Fruit fly (Drosophila melanogaster): Measurements from ENCODE around the gene nej.

The nej gene

DNA sequence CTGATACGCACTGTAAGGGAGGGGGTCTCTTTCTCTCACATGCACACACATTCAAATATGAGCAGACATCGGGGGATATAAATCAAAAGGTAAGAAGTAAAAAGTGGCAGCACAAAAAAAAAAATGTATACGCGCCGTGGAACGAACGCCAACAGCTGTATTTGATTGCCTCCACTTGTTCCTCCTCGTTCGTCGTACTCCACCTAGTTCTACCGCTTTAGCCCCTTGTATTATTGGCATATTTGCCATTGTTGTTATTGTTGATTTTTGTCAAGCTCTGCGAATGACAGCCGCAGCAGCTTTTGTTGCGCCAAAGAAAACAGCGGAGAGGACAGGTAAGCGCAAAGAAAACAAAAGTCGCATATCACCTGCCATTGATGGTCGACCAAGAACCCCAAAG lies 50.0 kb downstream of the nej start:
- TF ChIP-seq ham (GFP tag; IDR thresholded peaks at IDR 0.05): no peak
- peak; percentile 19 for TF ChIP-seq CG12769 (tag; optimal IDR thresholded peaks at IDR 0.05)
- TF ChIP-seq CG8388 (GFP tag; optimal IDR thresholded peaks at IDR 0.05): peak; percentile 10
- peak; percentile 56 for TF ChIP-seq nau (GFP tag; optimal IDR thresholded peaks at IDR 0.05)
- TF ChIP-seq dimm (GFP tag; IDR thresholded peaks at IDR 0.05): no peak
- TF ChIP-seq CG11247 (GFP tag; IDR thresholded peaks at IDR 0.05): no peak
- no peak for TF ChIP-seq CG14014 (GFP tag; IDR thresholded peaks at IDR 0.05)
- 0 out of 2 replicates have a peak, but pooled peaks have one; percentile 23 for TF ChIP-seq Rfx (GFP tag; IDR thresholded peaks at IDR 0.05)
- peak; percentile 37 for TF ChIP-seq Med (GFP tag)
- 0 out of 4 replicates have a peak, but pooled peaks have one; percentile 31 for TF ChIP-seq chinmo (GFP tag; IDR thresholded peaks at IDR 0.05; ENCODE audit: partially characterized antibody)
- no peak for TF ChIP-seq NfI (GFP tag; optimal IDR thresholded peaks at IDR 0.05)
- TF ChIP-seq CG2712 (tag; optimal IDR thresholded peaks at IDR 0.05): no peak
- TF ChIP-seq Atf3 (GFP tag; optimal IDR thresholded peaks at IDR 0.05): no peak
- no peak for TF ChIP-seq pnt (GFP tag; optimal IDR thresholded peaks at IDR 0.05)
- 0 out of 3 replicates have a peak, but pooled peaks have one; percentile 18 for TF ChIP-seq Dbx (GFP tag; IDR thresholded peaks at IDR 0.05)
- no peak for TF ChIP-seq Scr (GFP tag; IDR thresholded peaks at IDR 0.05; ENCODE audit: partially characterized antibody)
- no peak for TF ChIP-seq sens-2 (GFP tag; IDR thresholded peaks at IDR 0.05)
- no peak for TF ChIP-seq sug (tag; optimal IDR thresholded peaks at IDR 0.05)
- TF ChIP-seq Drgx (GFP tag; IDR thresholded peaks at IDR 0.05): no peak
- no peak for TF ChIP-seq hth (optimal IDR thresholded peaks at IDR 0.05)
- no peak for TF ChIP-seq bbx (GFP tag; IDR thresholded peaks at IDR 0.05; ENCODE audit: partially characterized antibody)
- no peak for TF ChIP-seq CG9932 (GFP tag; IDR thresholded peaks at IDR 0.05)

- TF ChIP-seq Asciz (GFP tag; optimal IDR thresholded peaks at IDR 0.05) (no peak), D19B (GFP tag; optimal IDR thresholded peaks at IDR 0.05) (no peak), CG4707 (GFP tag; optimal IDR thresholded peaks at IDR 0.05) (no peak), CG9817 (tag; optimal IDR thresholded peaks at IDR 0.05) (no peak), al (GFP tag; IDR thresholded peaks at IDR 0.05) (no peak), crol (GFP tag; IDR thresholded peaks at IDR 0.05) (peak; percentile 52; the same call in 1 of the 2 replicates), da (GFP tag; optimal IDR thresholded peaks at IDR 0.05) (no peak), CG32772 (GFP tag; IDR thresholded peaks at IDR 0.05) (no peak), CG9932 (GFP tag; IDR thresholded peaks at IDR 0.05) (no peak), CG42726 (GFP tag; IDR thresholded peaks at IDR 0.05; ENCODE audit: partially characterized antibody) (no peak), Opbp (GFP tag; IDR thresholded peaks at IDR 0.05; ENCODE audit: partially characterized antibody) (no peak), CG16815 (GFP tag; optimal IDR thresholded peaks at IDR 0.05) (no peak), emc (GFP tag; optimal IDR thresholded peaks at IDR 0.05) (no peak), org-1 (GFP tag; optimal IDR thresholded peaks at IDR 0.05) (no peak), sug (tag; optimal IDR thresholded peaks at IDR 0.05) (peak; percentile 7), GATAe (GFP tag; conservative IDR thresholded peaks at IDR 0.05) (peak; percentile 58; the same call in 1 of the 2 replicates), Blimp-1 (GFP tag; optimal IDR thresholded peaks at IDR 0.05) (no peak), Ets65A (GFP tag) (no peak), ci (GFP tag; IDR thresholded peaks at IDR 0.05) (0 out of 3 replicates have a peak, but pooled peaks have one; percentile 21), Jarid2 (GFP tag; optimal IDR thresholded peaks at IDR 0.05) (no peak), CG33557 (GFP tag; optimal IDR thresholded peaks at IDR 0.05) (no peak), CG43689 (GFP tag; IDR thresholded peaks at IDR 0.05) (no peak), sob (GFP tag; IDR thresholded peaks at IDR 0.05) (no peak)
These were observed 69.2 kb downstream of the nej start for dm6 chrX:9617598-9618076.

Measured in whole organism, embryonic.